Worm (Caenorhabditis elegans) whole organism, L2 larva: ENCODE data around the gene isy-1.

Experiments used
- C34F6.9 ChIP-seq: fragments of 150-350 bp; optimal IDR thresholded peaks from 2 replicates; lab custom pipeline; 2014; ENCODE audit warnings: missing biosample characterization, missing genetic modification characterization
- F13H6.1 ChIP-seq: sonication (generic microtip); optimal IDR thresholded peaks from 2 replicates; lab custom pipeline; 2016; ENCODE audit warnings: missing genetic modification characterization, missing compliant biosample characterization
- Y55F3AM.14 ChIP-seq: fragments of 200-800 bp; sonication (Bioruptor generic); optimal IDR thresholded peaks from 2 replicates; lab custom pipeline; 2018; ENCODE audit warnings: mild to moderate bottlenecking, missing genetic modification characterization, missing compliant biosample characterization
- alr-1 ChIP-seq: fragments of 150-350 bp; optimal IDR thresholded peaks from 2 replicates; lab custom pipeline; 2014; ENCODE audit warnings: missing biosample characterization, missing genetic modification characterization
- ama-1 ChIP-seq: fragments of 150-350 bp; optimal IDR thresholded peaks from 2 replicates; lab custom pipeline; 2018; ENCODE audit warnings: inconsistent platforms
- blmp-1 ChIP-seq: sonication (generic microtip); optimal IDR thresholded peaks from 2 replicates; lab custom pipeline; 2017; ENCODE audit warnings: missing genetic modification characterization, mild to moderate bottlenecking, missing compliant biosample characterization, antibody characterized with exemption, moderate library complexity; ENCODE audit not compliant: insufficient read depth
- ceh-16 ChIP-seq: fragments of 150-350 bp; optimal IDR thresholded peaks from 2 replicates; lab custom pipeline; 2014; ENCODE audit warnings: missing biosample characterization, missing genetic modification characterization
- ceh-82 ChIP-seq: fragments of 150-350 bp; optimal IDR thresholded peaks from 2 replicates; lab custom pipeline; 2014; ENCODE audit warnings: missing biosample characterization, missing genetic modification characterization
- crh-2 ChIP-seq: sonication (generic microtip); optimal IDR thresholded peaks from 2 replicates; lab custom pipeline; 2017; ENCODE audit warnings: missing biosample characterization, missing genetic modification characterization
- dmd-4 ChIP-seq: sonication (generic microtip); optimal IDR thresholded peaks from 2 replicates; lab custom pipeline; 2017; ENCODE audit warnings: missing biosample characterization, missing genetic modification characterization
- elt-1 ChIP-seq: fragments of 150-350 bp; optimal IDR thresholded peaks from 2 replicates; lab custom pipeline; 2014; ENCODE audit warnings: missing biosample characterization, missing genetic modification characterization
- fos-1 ChIP-seq: fragments of 150-350 bp; optimal IDR thresholded peaks from 2 replicates; lab custom pipeline; 2014; ENCODE audit warnings: missing biosample characterization, missing genetic modification characterization
- gmeb-1 ChIP-seq: fragments of 150-350 bp; optimal IDR thresholded peaks from 2 replicates; lab custom pipeline; 2014; ENCODE audit warnings: missing biosample characterization, missing genetic modification characterization
- lin-11 ChIP-seq: fragments of 150-350 bp; sonication (generic microtip); optimal IDR thresholded peaks from 2 replicates; lab custom pipeline; 2014; ENCODE audit warnings: missing biosample characterization, missing genetic modification characterization, inconsistent platforms, mixed read lengths
- lin-13 ChIP-seq: fragments of 150-350 bp; optimal IDR thresholded peaks from 2 replicates; lab custom pipeline; 2014; ENCODE audit warnings: missing biosample characterization, missing genetic modification reagents, missing genetic modification characterization
- lsy-2 ChIP-seq, 2 experiments: fragments of 150-350 bp in 1 of 2; sonication (generic microtip) in 1 of 2; optimal IDR thresholded peaks; 2 replicates each; lab custom pipeline; 2014 to 2017; ENCODE audit warnings: missing biosample characterization in 2 of 2, missing genetic modification characterization in 2 of 2
- mab-5 ChIP-seq: fragments of 150-350 bp; optimal IDR thresholded peaks from 2 replicates; lab custom pipeline; 2014; ENCODE audit warnings: missing biosample characterization, missing genetic modification characterization
- mbf-1 ChIP-seq: sonication (generic microtip); optimal IDR thresholded peaks from 2 replicates; lab custom pipeline; 2017; ENCODE audit warnings: missing biosample characterization, missing genetic modification characterization
- nhr-10 ChIP-seq: sonication (generic microtip); optimal IDR thresholded peaks from 2 replicates; lab custom pipeline; 2017; ENCODE audit warnings: missing biosample characterization, missing genetic modification characterization
- nhr-11 ChIP-seq: fragments of 150-350 bp; optimal IDR thresholded peaks from 2 replicates; lab custom pipeline; 2014; ENCODE audit warnings: missing biosample characterization, missing genetic modification characterization
- nhr-12 ChIP-seq: fragments of 150-350 bp; optimal IDR thresholded peaks from 2 replicates; lab custom pipeline; 2014; ENCODE audit warnings: missing biosample characterization, missing genetic modification characterization
- nhr-129 ChIP-seq: fragments of 150-350 bp; optimal IDR thresholded peaks from 2 replicates; lab custom pipeline; 2014; ENCODE audit warnings: missing biosample characterization, missing genetic modification characterization
- nhr-21 ChIP-seq: fragments of 150-350 bp; optimal IDR thresholded peaks from 2 replicates; lab custom pipeline; 2014; ENCODE audit warnings: missing biosample characterization, missing genetic modification characterization
- nhr-237 ChIP-seq: fragments of 150-350 bp; optimal IDR thresholded peaks from 2 replicates; lab custom pipeline; 2014; ENCODE audit warnings: missing biosample characterization, missing genetic modification characterization
- nhr-25 ChIP-seq: fragments of 150-350 bp; sonication (generic microtip); optimal IDR thresholded peaks from 3 replicates; lab custom pipeline; 2014; ENCODE audit warnings: missing biosample characterization, missing genetic modification characterization
- nhr-6 ChIP-seq: fragments of 150-350 bp; optimal IDR thresholded peaks from 2 replicates; lab custom pipeline; 2014; ENCODE audit warnings: missing biosample characterization, missing genetic modification characterization
- peb-1 ChIP-seq: fragments of 150-350 bp; optimal IDR thresholded peaks from 2 replicates; lab custom pipeline; 2014; ENCODE audit warnings: missing biosample characterization, missing genetic modification characterization
- sem-4 ChIP-seq: fragments of 150-350 bp; optimal IDR thresholded peaks from 2 replicates; lab custom pipeline; 2014; ENCODE audit warnings: missing biosample characterization, missing genetic modification reagents, missing genetic modification characterization
- skn-1 ChIP-seq: sonication (generic microtip); optimal IDR thresholded peaks from 2 replicates; lab custom pipeline; 2017; ENCODE audit warnings: missing biosample characterization, missing genetic modification characterization
- sma-3 ChIP-seq: sonication (generic microtip); optimal IDR thresholded peaks from 2 replicates; lab custom pipeline; 2016; ENCODE audit warnings: missing genetic modification reagents, missing genetic modification characterization, missing compliant biosample characterization
- sma-9 ChIP-seq, 2 experiments: fragments of 150-350 bp in 1 of 2; sonication (generic microtip) in 1 of 2; optimal IDR thresholded peaks; 2 replicates each; lab custom pipeline; 2014 to 2016; ENCODE audit warnings: missing genetic modification characterization in 2 of 2, mild to moderate bottlenecking in 1 of 2, missing biosample characterization in 1 of 2, missing compliant biosample characterization in 1 of 2, missing genetic modification reagents in 1 of 2, moderate library complexity in 1 of 2
- unc-39 ChIP-seq: fragments of 150-350 bp; optimal IDR thresholded peaks from 2 replicates; lab custom pipeline; 2014; ENCODE audit warnings: missing biosample characterization, missing genetic modification characterization
- unc-55 ChIP-seq: fragments of 150-350 bp; sonication (generic microtip); optimal IDR thresholded peaks from 3 replicates; lab custom pipeline; 2014; ENCODE audit warnings: missing biosample characterization, missing genetic modification reagents, missing genetic modification characterization
- unc-62 ChIP-seq: fragments of 150-350 bp; optimal IDR thresholded peaks from 2 replicates; lab custom pipeline; 2014; ENCODE audit warnings: missing biosample characterization, missing genetic modification reagents, missing genetic modification characterization
- zag-1 ChIP-seq: fragments of 150-350 bp; optimal IDR thresholded peaks from 2 replicates; lab custom pipeline; 2014; ENCODE audit warnings: missing biosample characterization, missing genetic modification characterization
- ztf-11 ChIP-seq: sonication (generic microtip); optimal IDR thresholded peaks from 2 replicates; lab custom pipeline; 2017; ENCODE audit warnings: missing biosample characterization, missing genetic modification characterization

Gene isy-1

DNA sequence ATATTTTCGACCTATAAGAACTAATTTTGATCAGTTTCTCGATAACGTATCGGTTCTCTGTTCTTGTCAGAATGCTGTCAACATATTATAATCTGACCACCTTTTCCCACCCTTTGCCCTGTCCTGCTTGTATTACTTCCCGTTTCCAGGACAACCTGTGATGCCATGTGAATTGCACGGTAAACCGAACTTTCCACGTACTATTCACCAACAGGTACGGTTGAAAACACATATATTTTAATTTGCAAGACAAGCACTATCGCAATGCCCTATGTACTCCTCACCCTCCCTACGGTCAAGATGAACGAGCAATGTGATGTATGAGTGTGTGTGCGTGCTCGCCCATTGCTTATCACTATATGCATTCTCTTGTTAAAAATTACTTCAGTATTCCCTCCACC, 8.6 kb upstream of the isy-1 start:
- TF ChIP-seq unc-39 (tag; lab: Kevin White, UChicago) (no peak), fos-1 (tag; lab: Kevin White, UChicago) (peak; percentile 65), sma-9 (GFP tag; optimal IDR thresholded peaks at IDR 0.05; lab: Kevin White, UChicago) (peak; percentile 32), sma-9 (tag; optimal IDR thresholded peaks at IDR 0.05; lab: Kevin White, UChicago) (no peak)

DNA sequence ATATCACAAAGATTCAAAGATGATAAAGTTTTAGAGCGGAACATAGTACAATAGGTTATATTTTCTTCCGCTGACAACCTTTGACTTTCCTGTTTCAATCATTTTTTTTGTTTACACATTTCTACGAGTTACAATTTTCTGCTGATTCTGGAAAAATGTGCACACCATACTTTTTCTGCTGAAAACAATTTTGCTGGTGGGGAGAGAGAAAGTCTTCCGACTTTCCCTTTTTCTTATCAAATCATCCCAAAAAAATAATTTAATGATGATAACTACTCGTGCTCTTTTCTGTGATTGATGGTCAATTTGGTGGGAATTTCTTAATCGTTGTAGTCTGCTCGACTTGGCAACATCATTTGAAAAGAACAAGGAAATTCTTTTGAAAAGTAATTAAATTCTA, 7.2 kb upstream of the isy-1 start:
- TF ChIP-seq nhr-25 (tag; lab: Kevin White, UChicago), result no peak
- no peak for TF ChIP-seq mab-5
- no peak for TF ChIP-seq unc-55 (GFP tag; lab: Kevin White, UChicago)
- no peak for TF ChIP-seq unc-39 (tag; lab: Kevin White, UChicago)
- no peak for TF ChIP-seq zag-1 (tag; lab: Kevin White, UChicago)
- TF ChIP-seq F13H6.1 (tag; lab: Kevin White, UChicago), result no peak
- TF ChIP-seq blmp-1, result peak; percentile 11
- TF ChIP-seq fos-1 (tag; lab: Kevin White, UChicago), result peak; percentile 25
- TF ChIP-seq ztf-11 (tag; lab: Kevin White, UChicago), result no peak
- no peak for TF ChIP-seq elt-1 (tag; lab: Kevin White, UChicago)
- no peak for TF ChIP-seq dmd-4

DNA sequence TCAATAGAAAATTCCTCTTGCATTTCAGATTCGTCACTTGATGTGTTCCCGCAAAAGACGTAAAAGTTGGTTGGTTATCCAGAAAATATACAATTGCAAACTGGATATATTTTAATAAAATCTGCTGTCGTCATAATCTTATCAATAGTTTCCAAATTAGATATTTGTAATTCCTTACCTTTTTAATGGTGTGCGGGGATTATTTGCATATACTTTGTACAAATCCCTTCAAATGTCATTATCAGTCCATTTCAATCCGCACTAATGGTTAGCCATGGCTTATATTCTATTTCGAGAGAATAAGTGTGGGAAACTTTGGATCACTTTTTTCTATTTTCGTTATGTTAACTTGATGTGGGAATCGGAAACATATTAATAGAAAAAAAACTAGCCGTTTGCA, 3.6 kb upstream of the isy-1 start:
- TF ChIP-seq F13H6.1 (tag; lab: Kevin White, UChicago) (no peak), nhr-11 (tag; lab: Kevin White, UChicago) (no peak), unc-62 (no peak), crh-2 (tag; lab: Kevin White, UChicago) (no peak), ama-1 (lab: Kevin White, UChicago) (no peak), skn-1 (tag; lab: Kevin White, UChicago) (no peak), zag-1 (tag; lab: Kevin White, UChicago) (no peak), elt-1 (tag; lab: Kevin White, UChicago) (no peak), ztf-11 (tag; lab: Kevin White, UChicago) (no peak), nhr-10 (tag; lab: Kevin White, UChicago) (no peak), peb-1 (tag; lab: Kevin White, UChicago) (no peak), lin-11 (tag; lab: Kevin White, UChicago) (no peak), sma-3 (GFP tag; lab: Kevin White, UChicago) (no peak), blmp-1 (no peak), ceh-82 (tag; lab: Kevin White, UChicago) (no peak), unc-55 (GFP tag; lab: Kevin White, UChicago) (no peak), nhr-237 (tag; lab: Kevin White, UChicago) (no peak), mab-5 (no peak), nhr-12 (tag; lab: Kevin White, UChicago) (no peak), C34F6.9 (tag; lab: Kevin White, UChicago) (no peak)

DNA sequence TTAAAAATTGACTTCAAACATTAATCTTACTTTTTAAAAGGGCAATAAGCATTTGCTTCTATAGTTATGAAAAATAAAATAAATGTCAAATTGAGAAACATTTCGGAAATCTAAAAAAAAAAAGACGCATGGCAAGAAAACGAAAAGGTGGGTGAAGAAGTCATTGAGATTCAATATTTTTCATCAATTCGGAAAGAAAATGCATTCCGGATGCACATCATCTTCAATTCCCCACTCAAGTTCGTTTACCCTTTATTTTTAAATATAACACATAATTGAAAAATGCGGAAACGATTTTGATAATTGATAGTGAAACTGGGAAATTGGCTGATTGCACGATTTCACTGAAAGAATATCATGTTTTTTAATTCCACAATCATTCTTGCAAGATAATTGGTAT, 1.9 kb upstream of the isy-1 start, which contains the start of gene F53B7.4:
Gene F53B7.4 (minus strand): TSS at position 101 of the 400 bp plus-strand sequence.
- TF ChIP-seq lin-13 (no peak), dmd-4 (no peak), mbf-1 (tag; lab: Kevin White, UChicago) (no peak), alr-1 (tag; lab: Kevin White, UChicago) (no peak), nhr-21 (tag; lab: Kevin White, UChicago) (no peak), nhr-11 (tag; lab: Kevin White, UChicago) (no peak), Y55F3AM.14 (GFP tag; lab: Kevin White, UChicago) (no peak), fos-1 (tag; lab: Kevin White, UChicago) (no peak), nhr-6 (tag; lab: Kevin White, UChicago) (no peak), gmeb-1 (no peak), sma-9 (GFP tag; optimal IDR thresholded peaks at IDR 0.05; lab: Kevin White, UChicago) (no peak), sma-9 (tag; optimal IDR thresholded peaks at IDR 0.05; lab: Kevin White, UChicago) (no peak), ceh-16 (tag; lab: Kevin White, UChicago) (no peak)

DNA sequence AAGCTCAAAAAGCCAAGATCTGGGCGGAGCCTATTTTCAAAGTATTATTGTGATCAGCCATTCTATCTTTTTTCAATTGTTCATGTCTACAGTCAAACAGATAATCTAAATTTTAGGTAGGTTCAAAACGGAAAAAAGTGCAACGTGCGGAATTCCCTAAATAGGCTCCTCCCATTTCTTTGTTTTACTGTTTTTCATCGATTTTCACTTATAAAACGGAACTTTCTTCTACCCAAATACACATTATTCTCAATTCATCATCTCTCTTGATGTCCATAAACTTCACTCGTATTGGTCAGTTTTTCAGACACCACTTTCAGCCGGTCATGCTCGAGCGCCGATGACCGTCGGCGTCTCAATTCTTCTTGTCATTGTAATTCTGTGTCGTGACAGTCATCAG, 1.7 kb downstream of the isy-1 start, which contains the start of gene F53B7.7:
Gene F53B7.7 (plus strand): TSS at position 301 of the 400 bp plus-strand sequence.
- TF ChIP-seq lin-13, result no peak
- no peak for TF ChIP-seq lsy-2 (tag; optimal IDR thresholded peaks at IDR 0.05; lab: Kevin White, UChicago)
- no peak for TF ChIP-seq sem-4
- TF ChIP-seq nhr-129 (tag; lab: Kevin White, UChicago), result no peak
- TF ChIP-seq blmp-1, result no peak
- TF ChIP-seq ama-1 (lab: Kevin White, UChicago), result no peak
